Worm (Caenorhabditis elegans) whole organism, L4 larva: ENCODE measurements around the gene seld-1.

Experiments
- Y5F2A.4 ChIP-seq: fragments of 200-800 bp; sonication (Bioruptor generic); optimal IDR thresholded peaks from 2 replicates; lab custom pipeline; 2018; ENCODE audit warnings: mild to moderate bottlenecking, missing genetic modification characterization, missing compliant biosample characterization
- arid-1 ChIP-seq: fragments of 200-800 bp; sonication (Bioruptor generic); conservative IDR thresholded peaks from 2 replicates; pipeline ENCODE4 v1.3.6; 2022; ENCODE audit warnings: missing genetic modification reagents, missing genetic modification characterization, missing compliant biosample characterization
- ceh-82 ChIP-seq: sonication (generic microtip); optimal IDR thresholded peaks from 2 replicates; lab custom pipeline; 2017; ENCODE audit warnings: missing biosample characterization, missing genetic modification characterization
- daf-16 ChIP-seq, 3 experiments: sonication (generic microtip); optimal IDR thresholded peaks; 2 replicates each; lab custom pipeline; 2016 to 2017; ENCODE audit warnings: missing genetic modification characterization in 3 of 3, missing genetic modification reagents in 3 of 3, mild to moderate bottlenecking in 2 of 3, missing compliant biosample characterization in 2 of 3, missing biosample characterization in 1 of 3, moderate library complexity in 1 of 3
- hlh-11 ChIP-seq: fragments of 200-800 bp; sonication (Bioruptor generic); optimal IDR thresholded peaks from 2 replicates; lab custom pipeline; 2018; ENCODE audit warnings: mild to moderate bottlenecking, missing genetic modification characterization, missing compliant biosample characterization
- lin-1 ChIP-seq: fragments of 200-800 bp; sonication (Bioruptor generic); IDR thresholded peaks from 2 replicates; pipeline ENCODE4 v1.3.6; 2022; ENCODE audit warnings: missing genetic modification reagents, missing genetic modification characterization, missing compliant biosample characterization
- lsy-2 ChIP-seq, 2 experiments: fragments of 150-350 bp in 1 of 2; sonication (generic microtip) in 1 of 2; optimal IDR thresholded peaks; 2 replicates each; lab custom pipeline; 2014 to 2017; ENCODE audit warnings: missing biosample characterization in 2 of 2, missing genetic modification characterization in 2 of 2
- mep-1 ChIP-seq: fragments of 150-350 bp; sonication (generic microtip); optimal IDR thresholded peaks from 3 replicates; lab custom pipeline; 2014; ENCODE audit warnings: missing biosample characterization, missing genetic modification characterization
- sdz-12 ChIP-seq: fragments of 200-800 bp; sonication (Bioruptor generic); optimal IDR thresholded peaks from 2 replicates; lab custom pipeline; 2018; ENCODE audit warnings: mild to moderate bottlenecking, missing genetic modification characterization, missing compliant biosample characterization
- unc-62 ChIP-seq, 3 experiments: fragments of 150-350 bp in 1 of 3; sonication (generic microtip); optimal IDR thresholded peaks in 2 of 3; peaks in 1 of 3; 1 replicate in 1 of 3; 2 replicates in 2 of 3; lab custom pipeline; 2014 to 2017; ENCODE audit warnings: missing biosample characterization in 3 of 3, missing genetic modification characterization in 3 of 3, missing genetic modification reagents in 3 of 3, missing genotype in 1 of 3
- ztf-11 ChIP-seq: fragments of 150-350 bp; optimal IDR thresholded peaks from 2 replicates; lab custom pipeline; 2014; ENCODE audit warnings: missing biosample characterization, missing genetic modification characterization

ce11 chrIV:13538901-13539300 lies 33.7 kb downstream of the seld-1 start:
- no peak for TF ChIP-seq sdz-12 (GFP tag; lab: Kevin White, UChicago)
- TF ChIP-seq ceh-82, result no peak
- peak in 1 of 2 experiments; percentile 85 for TF ChIP-seq lsy-2 (tag; optimal IDR thresholded peaks at IDR 0.05; lab: Kevin White, UChicago)
- TF ChIP-seq ztf-11 (tag; lab: Kevin White, UChicago), result no peak
- TF ChIP-seq hlh-11 (tag; lab: Kevin White, UChicago), result no peak
- TF ChIP-seq Y5F2A.4 (GFP tag; lab: Kevin White, UChicago), result no peak
- TF ChIP-seq arid-1 (GFP tag; lab: Robert Waterston, UW), result no peak
- TF ChIP-seq lin-1 (GFP tag; lab: Robert Waterston, UW), result no peak
- no peak for TF ChIP-seq daf-16 (GFP tag; optimal IDR thresholded peaks at IDR 0.05; lab: Kevin White, UChicago)
- no peak for TF ChIP-seq daf-16 (tag; optimal IDR thresholded peaks at IDR 0.05; lab: Kevin White, UChicago)
- TF ChIP-seq unc-62 (GFP tag; optimal IDR thresholded peaks at IDR 0.05 in 1 of 2; lab: Kevin White, UChicago), result no peak
- TF ChIP-seq unc-62 (tag; optimal IDR thresholded peaks at IDR 0.05; lab: Kevin White, UChicago), result no peak
- TF ChIP-seq mep-1 (tag; lab: Kevin White, UChicago), result no peak
